Worm (Caenorhabditis elegans) whole organism, L2 larva: ENCODE results near the gene T16G1.6.

Source experiments
- aly-2 ChIP-seq: fragments of 150-350 bp; optimal IDR thresholded peaks from 2 replicates; lab custom pipeline; 2014; ENCODE audit warnings: missing biosample characterization, missing genetic modification characterization
- ama-1 ChIP-seq: fragments of 150-350 bp; optimal IDR thresholded peaks from 2 replicates; lab custom pipeline; 2018; ENCODE audit warnings: inconsistent platforms
- ceh-82 ChIP-seq: fragments of 150-350 bp; optimal IDR thresholded peaks from 2 replicates; lab custom pipeline; 2014; ENCODE audit warnings: missing biosample characterization, missing genetic modification characterization
- elt-3 ChIP-seq: sonication (generic microtip); optimal IDR thresholded peaks from 2 replicates; lab custom pipeline; 2017; ENCODE audit warnings: missing biosample characterization, missing genetic modification characterization
- fos-1 ChIP-seq: fragments of 150-350 bp; optimal IDR thresholded peaks from 2 replicates; lab custom pipeline; 2014; ENCODE audit warnings: missing biosample characterization, missing genetic modification characterization
- lin-13 ChIP-seq: fragments of 150-350 bp; optimal IDR thresholded peaks from 2 replicates; lab custom pipeline; 2014; ENCODE audit warnings: missing biosample characterization, missing genetic modification reagents, missing genetic modification characterization
- mab-5 ChIP-seq: fragments of 150-350 bp; optimal IDR thresholded peaks from 2 replicates; lab custom pipeline; 2014; ENCODE audit warnings: missing biosample characterization, missing genetic modification characterization
- nhr-11 ChIP-seq: fragments of 150-350 bp; optimal IDR thresholded peaks from 2 replicates; lab custom pipeline; 2014; ENCODE audit warnings: missing biosample characterization, missing genetic modification characterization
- skn-1 ChIP-seq: sonication (generic microtip); optimal IDR thresholded peaks from 2 replicates; lab custom pipeline; 2017; ENCODE audit warnings: missing biosample characterization, missing genetic modification characterization
- unc-39 ChIP-seq: fragments of 150-350 bp; optimal IDR thresholded peaks from 2 replicates; lab custom pipeline; 2014; ENCODE audit warnings: missing biosample characterization, missing genetic modification characterization
- unc-62 ChIP-seq: fragments of 150-350 bp; optimal IDR thresholded peaks from 2 replicates; lab custom pipeline; 2014; ENCODE audit warnings: missing biosample characterization, missing genetic modification reagents, missing genetic modification characterization
- ztf-1 ChIP-seq: fragments of 200-800 bp; sonication (Bioruptor generic); conservative IDR thresholded peaks from 2 replicates; pipeline ENCODE4 v1.3.6; 2022; ENCODE audit warnings: missing genetic modification characterization, missing compliant biosample characterization
- ztf-11 ChIP-seq: sonication (generic microtip); optimal IDR thresholded peaks from 2 replicates; lab custom pipeline; 2017; ENCODE audit warnings: missing biosample characterization, missing genetic modification characterization

DNA sequence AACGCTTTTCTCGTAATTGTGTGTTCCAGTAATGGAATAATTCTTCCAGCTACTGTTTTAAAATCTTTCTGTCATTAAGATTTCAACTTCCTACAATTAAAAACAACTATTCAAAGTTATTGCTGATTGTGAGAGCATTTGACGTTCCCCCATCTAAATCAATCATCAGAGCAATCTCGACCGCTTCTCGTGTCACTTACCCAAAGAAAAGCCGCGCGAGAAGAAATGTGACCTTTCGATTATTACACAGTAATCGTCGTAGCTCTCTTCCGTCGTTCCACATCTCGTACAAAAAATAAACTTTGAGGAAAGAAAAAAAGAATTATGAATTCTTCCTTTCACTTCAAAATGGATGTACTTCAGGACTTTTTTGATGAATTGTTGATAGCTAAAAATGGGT, 29.5 kb downstream of the T16G1.6 start:
- TF ChIP-seq skn-1 (tag; lab: Kevin White, UChicago) (no peak), fos-1 (tag; lab: Kevin White, UChicago) (no peak), nhr-11 (tag; lab: Kevin White, UChicago) (no peak), unc-39 (tag; lab: Kevin White, UChicago) (no peak), elt-3 (tag; lab: Kevin White, UChicago) (no peak), ama-1 (lab: Kevin White, UChicago) (no peak), unc-62 (GFP tag; lab: Kevin White, UChicago) (no peak), mab-5 (no peak), ztf-1 (GFP tag; lab: Robert Waterston, UW) (no peak), aly-2 (no peak), lin-13 (GFP tag; lab: Kevin White, UChicago) (no peak), ztf-11 (no peak), ceh-82 (no peak)
